Worm (Caenorhabditis elegans): Measurements from ENCODE around the gene E02A10.4.

DNA sequence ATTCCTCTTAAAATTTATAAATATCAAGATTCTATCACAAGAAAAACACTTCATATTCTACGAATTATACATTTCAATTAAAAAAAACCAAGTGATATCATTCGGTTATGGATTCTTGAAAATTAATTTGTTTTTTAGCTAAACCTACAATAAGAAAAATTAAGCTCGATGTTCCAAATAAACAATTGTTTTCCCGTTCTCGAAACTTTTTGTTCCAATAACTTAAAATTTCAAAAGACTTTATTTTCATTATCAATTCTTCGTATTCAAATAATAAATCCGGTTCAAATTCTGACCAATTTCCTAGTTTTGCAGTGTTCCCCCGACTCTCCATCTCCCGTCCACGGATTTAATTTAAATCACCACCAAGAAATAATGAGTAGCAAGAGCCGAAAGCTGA is 11.5 kb upstream of the E02A10.4 start, which contains the start of gene E02A10.3:
- no peak for TF ChIP-seq nhr-237 (tag; optimal IDR thresholded peaks at IDR 0.05)
- no peak for TF ChIP-seq nhr-11 (tag; optimal IDR thresholded peaks at IDR 0.05)
- no peak for TF ChIP-seq ceh-88 (GFP tag; IDR thresholded peaks at IDR 0.05)
- no peak for TF ChIP-seq skn-1 (tag; optimal IDR thresholded peaks at IDR 0.05)
- TF ChIP-seq unc-130 (tag; optimal IDR thresholded peaks at IDR 0.05): no peak

Data from whole organism, L1 larva.